Fruit fly (Drosophila melanogaster) whole organism, embryonic: ENCODE measurements around the gene CG9150.

Source experiments
- Awh ChIP-seq: fragments of 200-800 bp; sonication (Bioruptor generic); IDR thresholded peaks from 2 replicates; pipeline ENCODE4, ENCODE4 v1.3.6; 2022; ENCODE audit warnings: missing biosample characterization, missing genetic modification characterization
- B-H2 ChIP-seq: fragments of 200-800 bp; sonication (Bioruptor generic); optimal IDR thresholded peaks from 2 replicates; lab custom pipeline; 2018; ENCODE audit warnings: missing biosample characterization, mild to moderate bottlenecking, missing genetic modification characterization
- CG10147 ChIP-seq: fragments of 200-800 bp; sonication (Bioruptor generic); optimal IDR thresholded peaks from 2 replicates; lab custom pipeline; 2019; ENCODE audit warnings: missing biosample characterization, mild to moderate bottlenecking, missing genetic modification characterization, moderate library complexity
- CG10366 ChIP-seq: fragments of 200-800 bp; sonication (Bioruptor generic); IDR thresholded peaks from 2 replicates; pipeline ENCODE4 v1.3.6; 2022; ENCODE audit warnings: missing biosample characterization, missing genetic modification characterization
- CG11456 ChIP-seq: fragments of 200-800 bp; sonication (Bioruptor generic); IDR thresholded peaks from 3 replicates; pipeline ENCODE4 v1.3.6; 2022; ENCODE audit warnings: missing biosample characterization, missing genetic modification characterization
- CG12236 ChIP-seq: fragments of 200-800 bp; sonication (Bioruptor generic); optimal IDR thresholded peaks from 2 replicates; lab custom pipeline; 2016; ENCODE audit warnings: missing biosample characterization, missing genetic modification characterization
- CG12769 ChIP-seq: fragments of 200-800 bp; sonication (Bioruptor generic); optimal IDR thresholded peaks from 2 replicates; lab custom pipeline; 2019; ENCODE audit warnings: missing biosample characterization, mild to moderate bottlenecking, missing genetic modification characterization, moderate library complexity
- CG13624 ChIP-seq: fragments of 200-800 bp; sonication (Bioruptor generic); optimal IDR thresholded peaks from 2 replicates; lab custom pipeline; 2016; ENCODE audit warnings: missing biosample characterization, missing genetic modification characterization
- CG15011 ChIP-seq: fragments of 200-800 bp; sonication (Bioruptor generic); optimal IDR thresholded peaks from 3 replicates; lab custom pipeline; 2018; ENCODE audit warnings: missing biosample characterization, mild to moderate bottlenecking, missing genetic modification characterization
- CG17802 ChIP-seq: fragments of 200-800 bp; sonication (Bioruptor generic); optimal IDR thresholded peaks from 2 replicates; lab custom pipeline; 2018; ENCODE audit warnings: missing biosample characterization, mild to moderate bottlenecking, missing genetic modification characterization, moderate library complexity
- CG2129 ChIP-seq: fragments of 200-800 bp; sonication (Bioruptor generic); IDR thresholded peaks from 2 replicates; pipeline ENCODE4 v1.3.6; 2022; ENCODE audit warnings: missing biosample characterization, missing genetic modification characterization; ENCODE audit not compliant: partially characterized antibody
- CG2199 ChIP-seq: fragments of 200-800 bp; sonication (Bioruptor generic); IDR thresholded peaks from 3 replicates; pipeline ENCODE4 v1.3.6; 2022; ENCODE audit warnings: missing biosample characterization, missing genetic modification characterization
- CG2889 ChIP-seq: fragments of 200-800 bp; sonication (Bioruptor generic); IDR thresholded peaks from 3 replicates; pipeline ENCODE4 v1.3.6; 2022; ENCODE audit warnings: missing biosample characterization, missing genetic modification characterization
- CG3838 ChIP-seq: fragments of 200-800 bp; sonication (Bioruptor generic); optimal IDR thresholded peaks from 3 replicates; lab custom pipeline; 2016; ENCODE audit warnings: missing biosample characterization, missing genetic modification characterization
- CG3995 ChIP-seq: fragments of 200-800 bp; sonication (Bioruptor generic); optimal IDR thresholded peaks from 3 replicates; lab custom pipeline; 2016; ENCODE audit warnings: missing biosample characterization, missing genetic modification characterization
- CG4282 ChIP-seq: fragments of 200-800 bp; sonication (Bioruptor generic); optimal IDR thresholded peaks from 2 replicates; lab custom pipeline; 2016; ENCODE audit warnings: missing biosample characterization, missing genetic modification characterization
- CG8281 ChIP-seq: fragments of 200-800 bp; sonication (Bioruptor generic); optimal IDR thresholded peaks from 2 replicates; lab custom pipeline; 2018; ENCODE audit warnings: missing biosample characterization, mild to moderate bottlenecking, missing genetic modification characterization, moderate library complexity
- CG8290 ChIP-seq, 3 experiments: fragments of 200-800 bp; sonication (Bioruptor generic); optimal IDR thresholded peaks; 2 replicates each; lab custom pipeline; 2016 to 2019; ENCODE audit warnings: missing biosample characterization in 3 of 3, missing genetic modification characterization in 3 of 3, mild to moderate bottlenecking in 2 of 3, moderate library complexity in 1 of 3
- CG9437 ChIP-seq: fragments of 200-800 bp; sonication (Bioruptor generic); optimal IDR thresholded peaks from 2 replicates; lab custom pipeline; 2018; ENCODE audit warnings: missing biosample characterization, mild to moderate bottlenecking, missing genetic modification characterization
- CG9817 ChIP-seq: fragments of 200-800 bp; sonication (Bioruptor generic); optimal IDR thresholded peaks from 2 replicates; lab custom pipeline; 2018; ENCODE audit warnings: missing biosample characterization, mild to moderate bottlenecking, missing genetic modification characterization, moderate library complexity
- Dek ChIP-seq: fragments of 200-800 bp; sonication (Bioruptor generic); optimal IDR thresholded peaks from 3 replicates; lab custom pipeline; 2019; ENCODE audit warnings: missing biosample characterization, mild to moderate bottlenecking, missing genetic modification characterization, moderate library complexity
- Doc3 ChIP-seq: fragments of 200-800 bp; sonication (Bioruptor generic); IDR thresholded peaks from 3 replicates; pipeline ENCODE4 v1.3.6; 2022; ENCODE audit warnings: missing biosample characterization, missing genetic modification characterization; ENCODE audit not compliant: partially characterized antibody
- Drgx ChIP-seq: fragments of 200-800 bp; sonication (Bioruptor generic); IDR thresholded peaks from 2 replicates; pipeline ENCODE4 v1.3.6; 2022; ENCODE audit warnings: missing biosample characterization, missing genetic modification characterization
- E2f1 ChIP-seq: fragments of 200-800 bp; sonication (Bioruptor generic); IDR thresholded peaks from 2 replicates; pipeline ENCODE4 v1.3.6; 2022; ENCODE audit warnings: missing biosample characterization, missing genetic modification characterization
- Fer1 ChIP-seq: fragments of 200-800 bp; sonication (Bioruptor generic); optimal IDR thresholded peaks from 2 replicates; lab custom pipeline; 2017; ENCODE audit warnings: missing biosample characterization, mild to moderate bottlenecking, missing genetic modification characterization
- Fer3 ChIP-seq: fragments of 200-800 bp; sonication (Bioruptor generic); optimal IDR thresholded peaks from 2 replicates; lab custom pipeline; 2018; ENCODE audit warnings: missing biosample characterization, mild to moderate bottlenecking, missing genetic modification characterization, moderate library complexity
- H2.0 ChIP-seq: fragments of 200-800 bp; sonication (Bioruptor generic); IDR thresholded peaks from 2 replicates; pipeline ENCODE4 v1.3.6; 2022; ENCODE audit warnings: missing biosample characterization, missing genetic modification characterization
- Hmr ChIP-seq: fragments of 200-800 bp; sonication (Bioruptor generic); optimal IDR thresholded peaks from 3 replicates; lab custom pipeline; 2017; ENCODE audit warnings: mild to moderate bottlenecking, missing biosample characterization, missing genetic modification reagents, missing genetic modification characterization
- MESR4 ChIP-seq: fragments of 200-800 bp; sonication (Bioruptor generic); optimal IDR thresholded peaks from 2 replicates; lab custom pipeline; 2018; ENCODE audit warnings: missing biosample characterization, mild to moderate bottlenecking, missing genetic modification characterization, moderate library complexity
- Mad ChIP-seq: fragments of 200-800 bp; sonication (Bioruptor generic); optimal IDR thresholded peaks from 2 replicates; lab custom pipeline; 2016; ENCODE audit warnings: missing biosample characterization, missing genetic modification characterization
- ab ChIP-seq: fragments of 200-800 bp; sonication (Bioruptor generic); optimal IDR thresholded peaks from 2 replicates; lab custom pipeline; 2016; ENCODE audit warnings: missing biosample characterization, missing genetic modification characterization
- aop ChIP-seq: fragments of 200-800 bp; sonication (Bioruptor generic); IDR thresholded peaks from 2 replicates; pipeline ENCODE4 v1.3.6; 2022; ENCODE audit warnings: missing biosample characterization, missing genetic modification characterization
- bigmax ChIP-seq: fragments of 200-800 bp; sonication (Bioruptor generic); optimal IDR thresholded peaks from 2 replicates; lab custom pipeline; 2018; ENCODE audit warnings: missing biosample characterization, mild to moderate bottlenecking, missing genetic modification characterization
- cato ChIP-seq: fragments of 200-800 bp; sonication (Bioruptor generic); optimal IDR thresholded peaks from 2 replicates; lab custom pipeline; 2016; ENCODE audit warnings: missing biosample characterization, missing genetic modification characterization, borderline replicate concordance
- dysf ChIP-seq: fragments of 200-800 bp; sonication (Bioruptor generic); IDR thresholded peaks from 3 replicates; pipeline ENCODE4 v1.3.6; 2022; ENCODE audit warnings: missing biosample characterization, missing genetic modification characterization
- ems ChIP-seq: fragments of 200-800 bp; sonication (Bioruptor generic); optimal IDR thresholded peaks from 3 replicates; lab custom pipeline; 2016; ENCODE audit warnings: missing biosample characterization, missing genetic modification characterization
- en ChIP-seq: fragments of 200-800 bp; sonication (Bioruptor generic); optimal IDR thresholded peaks from 2 replicates; lab custom pipeline; 2016; ENCODE audit warnings: missing biosample characterization, missing genetic modification characterization
- gem ChIP-seq: fragments of 200-800 bp; sonication (Bioruptor generic); optimal IDR thresholded peaks from 2 replicates; lab custom pipeline; 2019; ENCODE audit warnings: missing biosample characterization, mild to moderate bottlenecking, missing genetic modification characterization, moderate library complexity
- grn ChIP-seq: fragments of 200-800 bp; sonication (Bioruptor generic); optimal IDR thresholded peaks from 3 replicates; lab custom pipeline; 2017; ENCODE audit warnings: missing biosample characterization, missing genetic modification characterization
- gsb ChIP-seq: fragments of 200-800 bp; sonication (Bioruptor generic); IDR thresholded peaks from 2 replicates; pipeline ENCODE4 v1.3.6; 2022; ENCODE audit warnings: missing biosample characterization, missing genetic modification characterization
- ham ChIP-seq: fragments of 200-800 bp; sonication (Bioruptor generic); IDR thresholded peaks from 2 replicates; pipeline ENCODE4 v1.3.6; 2022; ENCODE audit warnings: missing biosample characterization, missing genetic modification characterization
- luna ChIP-seq: fragments of 200-800 bp; sonication (Bioruptor generic); optimal IDR thresholded peaks from 2 replicates; lab custom pipeline; 2016; ENCODE audit warnings: missing biosample characterization, missing genetic modification characterization
- nau ChIP-seq: fragments of 200-800 bp; sonication (Bioruptor generic); optimal IDR thresholded peaks from 3 replicates; lab custom pipeline; 2017; ENCODE audit warnings: missing biosample characterization, mild to moderate bottlenecking, missing genetic modification characterization, missing genetic modification reagents
- pnt ChIP-seq: fragments of 200-800 bp; sonication (Bioruptor generic); optimal IDR thresholded peaks from 3 replicates; lab custom pipeline; 2016; ENCODE audit warnings: missing biosample characterization, missing genetic modification characterization
- prd ChIP-seq, 3 experiments: fragments of >200 bp in 2 of 3; fragments of 200-800 bp in 1 of 3; sonication (Bioruptor generic) in 1 of 3; optimal IDR thresholded peaks in 2 of 3; IDR thresholded peaks in 1 of 3; 2 replicates in 2 of 3; 3 replicates in 1 of 3; pipeline versions ENCODE4 v1.3.6 to Lab custom; 2017 to 2022; ENCODE audit warnings: missing biosample characterization in 1 of 3, missing genetic modification characterization in 1 of 3
- ranshi ChIP-seq: fragments of 200-800 bp; sonication (Bioruptor generic); IDR thresholded peaks from 2 replicates; pipeline ENCODE4 v1.3.6; 2022; ENCODE audit warnings: missing biosample characterization, missing genetic modification characterization
- stc ChIP-seq: fragments of 200-800 bp; sonication (Bioruptor generic); IDR thresholded peaks from 2 replicates; pipeline ENCODE4 v1.3.6; 2022; ENCODE audit warnings: missing biosample characterization, missing genetic modification characterization
- stwl ChIP-seq: fragments of 200-800 bp; sonication (Bioruptor generic); optimal IDR thresholded peaks from 3 replicates; lab custom pipeline; 2018; ENCODE audit warnings: missing biosample characterization, mild to moderate bottlenecking, missing genetic modification characterization, moderate library complexity
- toy ChIP-seq: fragments of 200-800 bp; sonication (Bioruptor generic); IDR thresholded peaks from 2 replicates; pipeline ENCODE4 v1.3.6; 2022; ENCODE audit warnings: missing biosample characterization, missing genetic modification characterization
- zf30C ChIP-seq: fragments of 200-800 bp; sonication (Bioruptor generic); optimal IDR thresholded peaks from 3 replicates; lab custom pipeline; 2018; ENCODE audit warnings: missing biosample characterization, mild to moderate bottlenecking, missing genetic modification characterization

The CG9150 gene

DNA sequence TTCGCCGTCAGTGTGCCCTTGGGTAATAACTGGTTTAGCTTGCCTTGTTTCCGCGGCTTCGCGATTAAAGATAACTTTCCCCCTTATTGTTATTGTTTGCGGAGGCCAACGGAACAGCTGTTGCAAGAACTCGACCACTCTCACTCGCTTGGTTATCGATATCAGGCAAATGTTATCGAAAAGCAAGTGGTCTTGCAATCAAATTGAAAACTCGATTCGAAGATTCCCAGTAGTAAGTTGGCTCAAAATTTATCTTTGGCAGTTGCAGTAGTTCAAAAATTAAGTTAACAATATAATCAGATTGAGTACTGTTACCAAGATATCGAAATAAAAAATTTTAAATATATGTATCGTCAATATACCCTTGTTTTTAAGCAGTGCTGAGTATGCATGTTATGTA lies 2.6 kb downstream of the CG9150 start, which contains the start of the genes Fbw5 and CG9147 (continued):
- peak; percentile 99 for TF ChIP-seq Drgx (GFP tag; lab: Robert Waterston, UW)
- TF ChIP-seq ems, result peak; percentile 99
- peak; percentile 99 for TF ChIP-seq stc (GFP tag; lab: Robert Waterston, UW)
- peak; percentile 98 for TF ChIP-seq CG2199 (GFP tag; lab: Robert Waterston, UW)
- TF ChIP-seq CG12769 (tag; lab: Kevin White, UChicago), result peak; percentile 100
- peak; percentile 99 for TF ChIP-seq luna
- peak; percentile 96 for TF ChIP-seq aop
- TF ChIP-seq CG13624 (GFP tag; lab: Kevin White, UChicago), result peak; percentile 100
- TF ChIP-seq zf30C (GFP tag; lab: Kevin White, UChicago), result no peak
- TF ChIP-seq CG3995, result peak; percentile 86
- peak; percentile 99 for TF ChIP-seq Awh
- peak; percentile 98 for TF ChIP-seq CG4282 (GFP tag; lab: Kevin White, UChicago)
- TF ChIP-seq ab (GFP tag; lab: Kevin White, UChicago), result peak; percentile 97
- TF ChIP-seq dysf (GFP tag; lab: Robert Waterston, UW), result peak; percentile 100
- TF ChIP-seq Fer1 (GFP tag; lab: Kevin White, UChicago), result peak; percentile 98
- peak; percentile 93 for TF ChIP-seq CG17802 (tag; lab: Kevin White, UChicago)
- TF ChIP-seq gsb, result peak; percentile 99
- peak; percentile 97 for TF ChIP-seq grn (GFP tag; lab: Kevin White, UChicago)
- peak; percentile 99 for TF ChIP-seq CG3838 (GFP tag; lab: Kevin White, UChicago)
- TF ChIP-seq prd (optimal IDR thresholded peaks at IDR 0.05; lab: Kevin White, UChicago), result no peak
- TF ChIP-seq prd (GFP tag; IDR thresholded peaks at IDR 0.05; lab: Robert Waterston, UW), result peak; percentile 100
- TF ChIP-seq en (GFP tag; lab: Kevin White, UChicago), result peak; percentile 99
- peak; percentile 100 for TF ChIP-seq CG11456 (GFP tag; lab: Robert Waterston, UW)
- peak; percentile 99 for TF ChIP-seq CG8290 (GFP tag; optimal IDR thresholded peaks at IDR 0.05; lab: Kevin White, UChicago)
- peak; percentile 97 to 100 for TF ChIP-seq CG8290 (tag; optimal IDR thresholded peaks at IDR 0.05; lab: Kevin White, UChicago)
- peak; percentile 99 for TF ChIP-seq E2f1
- no peak; the same call in 2 of the 3 replicates for TF ChIP-seq Doc3 (GFP tag; lab: Robert Waterston, UW)
- TF ChIP-seq CG2129 (GFP tag; lab: Robert Waterston, UW), result no peak
- peak; percentile 99 for TF ChIP-seq CG9817 (tag; lab: Kevin White, UChicago)
- TF ChIP-seq CG8281, result peak; percentile 94
- peak; percentile 100 for TF ChIP-seq gem (tag; lab: Kevin White, UChicago)
- peak; percentile 97 for TF ChIP-seq toy (GFP tag; lab: Robert Waterston, UW)
- peak; percentile 100 for TF ChIP-seq Hmr (GFP tag; lab: Kevin White, UChicago)
- peak; percentile 95 for TF ChIP-seq B-H2
- peak; percentile 99 for TF ChIP-seq CG2889 (GFP tag; lab: Robert Waterston, UW)
- peak; percentile 99 for TF ChIP-seq CG12236 (GFP tag; lab: Kevin White, UChicago)
- peak; percentile 99 for TF ChIP-seq Mad (GFP tag; lab: Kevin White, UChicago)
- peak; percentile 88 for TF ChIP-seq stwl (tag; lab: Kevin White, UChicago)
- TF ChIP-seq Dek (tag; lab: Kevin White, UChicago), result peak; percentile 100
- TF ChIP-seq bigmax (GFP tag; lab: Kevin White, UChicago), result peak; percentile 81
- TF ChIP-seq ranshi (GFP tag; lab: Robert Waterston, UW), result peak; percentile 100
- TF ChIP-seq MESR4 (GFP tag; lab: Kevin White, UChicago), result peak; percentile 98
- TF ChIP-seq CG10366 (GFP tag; lab: Robert Waterston, UW), result peak; percentile 100
- peak; percentile 97 for TF ChIP-seq CG9437 (GFP tag; lab: Kevin White, UChicago)
- TF ChIP-seq CG15011 (GFP tag; lab: Kevin White, UChicago), result peak; percentile 98
- peak; percentile 99 for TF ChIP-seq Fer3 (tag; lab: Kevin White, UChicago)
- TF ChIP-seq ham (GFP tag; lab: Robert Waterston, UW), result peak; percentile 99
- TF ChIP-seq cato, result peak; percentile 99
- TF ChIP-seq nau, result no peak
- TF ChIP-seq pnt (GFP tag; lab: Kevin White, UChicago), result peak; percentile 99
- TF ChIP-seq H2.0 (GFP tag; lab: Robert Waterston, UW), result peak; percentile 100
- peak; percentile 99 for TF ChIP-seq CG10147 (GFP tag; lab: Kevin White, UChicago)
